Worm (Caenorhabditis elegans) whole organism, L2 larva: ENCODE results near the gene str-164.

Experiments
- C34F6.9 ChIP-seq: fragments of 150-350 bp; optimal IDR thresholded peaks from 2 replicates; lab custom pipeline; 2014; ENCODE audit warnings: missing biosample characterization, missing genetic modification characterization
- F13H6.1 ChIP-seq: sonication (generic microtip); optimal IDR thresholded peaks from 2 replicates; lab custom pipeline; 2016; ENCODE audit warnings: missing genetic modification characterization, missing compliant biosample characterization
- R02D3.7 ChIP-seq: fragments of 150-350 bp; optimal IDR thresholded peaks from 2 replicates; lab custom pipeline; 2014; ENCODE audit warnings: missing biosample characterization, missing genetic modification characterization
- Y55F3AM.14 ChIP-seq: fragments of 200-800 bp; sonication (Bioruptor generic); optimal IDR thresholded peaks from 2 replicates; lab custom pipeline; 2018; ENCODE audit warnings: mild to moderate bottlenecking, missing genetic modification characterization, missing compliant biosample characterization
- ZK546.5 ChIP-seq: sonication (generic microtip); optimal IDR thresholded peaks from 2 replicates; lab custom pipeline; 2017; ENCODE audit warnings: missing biosample characterization, missing genetic modification characterization
- aly-2 ChIP-seq: fragments of 150-350 bp; optimal IDR thresholded peaks from 2 replicates; lab custom pipeline; 2014; ENCODE audit warnings: missing biosample characterization, missing genetic modification characterization
- ama-1 ChIP-seq: fragments of 150-350 bp; optimal IDR thresholded peaks from 2 replicates; lab custom pipeline; 2018; ENCODE audit warnings: inconsistent platforms
- blmp-1 ChIP-seq: sonication (generic microtip); optimal IDR thresholded peaks from 2 replicates; lab custom pipeline; 2017; ENCODE audit warnings: missing genetic modification characterization, mild to moderate bottlenecking, missing compliant biosample characterization, antibody characterized with exemption, moderate library complexity; ENCODE audit not compliant: insufficient read depth
- ceh-16 ChIP-seq: fragments of 150-350 bp; optimal IDR thresholded peaks from 2 replicates; lab custom pipeline; 2014; ENCODE audit warnings: missing biosample characterization, missing genetic modification characterization
- crh-2 ChIP-seq: sonication (generic microtip); optimal IDR thresholded peaks from 2 replicates; lab custom pipeline; 2017; ENCODE audit warnings: missing biosample characterization, missing genetic modification characterization
- dmd-4 ChIP-seq: sonication (generic microtip); optimal IDR thresholded peaks from 2 replicates; lab custom pipeline; 2017; ENCODE audit warnings: missing biosample characterization, missing genetic modification characterization
- egl-27 ChIP-seq: sonication (generic microtip); optimal IDR thresholded peaks from 3 replicates; lab custom pipeline; 2017; ENCODE audit warnings: missing biosample characterization, missing genetic modification reagents, missing genetic modification characterization
- elt-1 ChIP-seq: fragments of 150-350 bp; optimal IDR thresholded peaks from 2 replicates; lab custom pipeline; 2014; ENCODE audit warnings: missing biosample characterization, missing genetic modification characterization
- elt-3 ChIP-seq: sonication (generic microtip); optimal IDR thresholded peaks from 2 replicates; lab custom pipeline; 2017; ENCODE audit warnings: missing biosample characterization, missing genetic modification characterization
- fos-1 ChIP-seq: fragments of 150-350 bp; optimal IDR thresholded peaks from 2 replicates; lab custom pipeline; 2014; ENCODE audit warnings: missing biosample characterization, missing genetic modification characterization
- gmeb-1 ChIP-seq: fragments of 150-350 bp; optimal IDR thresholded peaks from 2 replicates; lab custom pipeline; 2014; ENCODE audit warnings: missing biosample characterization, missing genetic modification characterization
- lin-11 ChIP-seq: fragments of 150-350 bp; sonication (generic microtip); optimal IDR thresholded peaks from 2 replicates; lab custom pipeline; 2014; ENCODE audit warnings: missing biosample characterization, missing genetic modification characterization, inconsistent platforms, mixed read lengths
- lin-13 ChIP-seq: fragments of 150-350 bp; optimal IDR thresholded peaks from 2 replicates; lab custom pipeline; 2014; ENCODE audit warnings: missing biosample characterization, missing genetic modification reagents, missing genetic modification characterization
- lin-39 ChIP-seq: fragments of 150-350 bp; optimal IDR thresholded peaks from 2 replicates; lab custom pipeline; 2014; ENCODE audit warnings: missing biosample characterization, missing genetic modification reagents, missing genetic modification characterization
- lsy-2 ChIP-seq, 2 experiments: fragments of 150-350 bp in 1 of 2; sonication (generic microtip) in 1 of 2; optimal IDR thresholded peaks; 2 replicates each; lab custom pipeline; 2014 to 2017; ENCODE audit warnings: missing biosample characterization in 2 of 2, missing genetic modification characterization in 2 of 2
- mab-5 ChIP-seq: fragments of 150-350 bp; optimal IDR thresholded peaks from 2 replicates; lab custom pipeline; 2014; ENCODE audit warnings: missing biosample characterization, missing genetic modification characterization
- mbf-1 ChIP-seq: sonication (generic microtip); optimal IDR thresholded peaks from 2 replicates; lab custom pipeline; 2017; ENCODE audit warnings: missing biosample characterization, missing genetic modification characterization
- mdl-1 ChIP-seq, 2 experiments: fragments of 150-350 bp in 1 of 2; sonication (generic microtip) in 1 of 2; optimal IDR thresholded peaks; 2 replicates each; lab custom pipeline; 2017; ENCODE audit warnings: missing biosample characterization in 2 of 2, missing genetic modification characterization in 2 of 2
- nhr-10 ChIP-seq: sonication (generic microtip); optimal IDR thresholded peaks from 2 replicates; lab custom pipeline; 2017; ENCODE audit warnings: missing biosample characterization, missing genetic modification characterization
- nhr-11 ChIP-seq: fragments of 150-350 bp; optimal IDR thresholded peaks from 2 replicates; lab custom pipeline; 2014; ENCODE audit warnings: missing biosample characterization, missing genetic modification characterization
- nhr-12 ChIP-seq: fragments of 150-350 bp; optimal IDR thresholded peaks from 2 replicates; lab custom pipeline; 2014; ENCODE audit warnings: missing biosample characterization, missing genetic modification characterization
- nhr-129 ChIP-seq: fragments of 150-350 bp; optimal IDR thresholded peaks from 2 replicates; lab custom pipeline; 2014; ENCODE audit warnings: missing biosample characterization, missing genetic modification characterization
- nhr-23 ChIP-seq: fragments of 150-350 bp; optimal IDR thresholded peaks from 2 replicates; lab custom pipeline; 2014; ENCODE audit warnings: missing biosample characterization, missing genetic modification reagents, missing genetic modification characterization
- nhr-25 ChIP-seq: fragments of 150-350 bp; sonication (generic microtip); optimal IDR thresholded peaks from 3 replicates; lab custom pipeline; 2014; ENCODE audit warnings: missing biosample characterization, missing genetic modification characterization
- peb-1 ChIP-seq: fragments of 150-350 bp; optimal IDR thresholded peaks from 2 replicates; lab custom pipeline; 2014; ENCODE audit warnings: missing biosample characterization, missing genetic modification characterization
- sem-4 ChIP-seq: fragments of 150-350 bp; optimal IDR thresholded peaks from 2 replicates; lab custom pipeline; 2014; ENCODE audit warnings: missing biosample characterization, missing genetic modification reagents, missing genetic modification characterization
- skn-1 ChIP-seq: sonication (generic microtip); optimal IDR thresholded peaks from 2 replicates; lab custom pipeline; 2017; ENCODE audit warnings: missing biosample characterization, missing genetic modification characterization
- sma-3 ChIP-seq: sonication (generic microtip); optimal IDR thresholded peaks from 2 replicates; lab custom pipeline; 2016; ENCODE audit warnings: missing genetic modification reagents, missing genetic modification characterization, missing compliant biosample characterization
- sma-9 ChIP-seq, 2 experiments: fragments of 150-350 bp in 1 of 2; sonication (generic microtip) in 1 of 2; optimal IDR thresholded peaks; 2 replicates each; lab custom pipeline; 2014 to 2016; ENCODE audit warnings: missing genetic modification characterization in 2 of 2, mild to moderate bottlenecking in 1 of 2, missing biosample characterization in 1 of 2, missing compliant biosample characterization in 1 of 2, missing genetic modification reagents in 1 of 2, moderate library complexity in 1 of 2
- unc-39 ChIP-seq: fragments of 150-350 bp; optimal IDR thresholded peaks from 2 replicates; lab custom pipeline; 2014; ENCODE audit warnings: missing biosample characterization, missing genetic modification characterization
- unc-55 ChIP-seq: fragments of 150-350 bp; sonication (generic microtip); optimal IDR thresholded peaks from 3 replicates; lab custom pipeline; 2014; ENCODE audit warnings: missing biosample characterization, missing genetic modification reagents, missing genetic modification characterization
- unc-62 ChIP-seq: fragments of 150-350 bp; optimal IDR thresholded peaks from 2 replicates; lab custom pipeline; 2014; ENCODE audit warnings: missing biosample characterization, missing genetic modification reagents, missing genetic modification characterization
- zag-1 ChIP-seq: fragments of 150-350 bp; optimal IDR thresholded peaks from 2 replicates; lab custom pipeline; 2014; ENCODE audit warnings: missing biosample characterization, missing genetic modification characterization
- ztf-1 ChIP-seq: fragments of 200-800 bp; sonication (Bioruptor generic); conservative IDR thresholded peaks from 2 replicates; pipeline ENCODE4 v1.3.6; 2022; ENCODE audit warnings: missing genetic modification characterization, missing compliant biosample characterization
- ztf-11 ChIP-seq: sonication (generic microtip); optimal IDR thresholded peaks from 2 replicates; lab custom pipeline; 2017; ENCODE audit warnings: missing biosample characterization, missing genetic modification characterization

The str-164 gene

ce11 chrIV:4982477-4982876, 21.9 kb downstream of the str-164 start, which contains the start of gene E03H12.4:
Gene E03H12.4 (plus strand): TSS chrIV:4982596.
- TF ChIP-seq elt-3 (tag; lab: Kevin White, UChicago), result no peak
- TF ChIP-seq unc-39, result no peak
- TF ChIP-seq blmp-1 (tag; lab: Kevin White, UChicago), result no peak
- TF ChIP-seq sma-9 (GFP tag; optimal IDR thresholded peaks at IDR 0.05; lab: Kevin White, UChicago), result no peak
- no peak for TF ChIP-seq sma-9 (tag; optimal IDR thresholded peaks at IDR 0.05; lab: Kevin White, UChicago)
- TF ChIP-seq C34F6.9, result no peak
- TF ChIP-seq F13H6.1 (tag; lab: Kevin White, UChicago), result no peak
- no peak for TF ChIP-seq aly-2 (tag; lab: Kevin White, UChicago)
- no peak for TF ChIP-seq nhr-11 (tag; lab: Kevin White, UChicago)
- no peak for TF ChIP-seq lin-13 (GFP tag; lab: Kevin White, UChicago)
- TF ChIP-seq lin-11 (tag; lab: Kevin White, UChicago), result no peak

ce11 chrIV:4983746-4984145, 23.2 kb downstream of the str-164 start, which contains the start of gene clec-176:
Gene clec-176 (plus strand): TSS chrIV:4984046.
- TF ChIP-seq nhr-12 (tag; lab: Kevin White, UChicago), result no peak
- TF ChIP-seq sma-3, result no peak
- no peak for TF ChIP-seq ZK546.5 (tag; lab: Kevin White, UChicago)
- no peak for TF ChIP-seq mbf-1 (tag; lab: Kevin White, UChicago)
- no peak for TF ChIP-seq fos-1 (tag; lab: Kevin White, UChicago)
- TF ChIP-seq ztf-11 (tag; lab: Kevin White, UChicago), result no peak
- no peak for TF ChIP-seq ztf-1 (GFP tag; lab: Robert Waterston, UW)
- TF ChIP-seq F13H6.1 (tag; lab: Kevin White, UChicago), result no peak
- no peak for TF ChIP-seq egl-27 (tag; lab: Kevin White, UChicago)
- TF ChIP-seq crh-2 (tag; lab: Kevin White, UChicago), result no peak

- no peak for TF ChIP-seq ztf-11 (tag; lab: Kevin White, UChicago)
- no peak for TF ChIP-seq skn-1 (tag; lab: Kevin White, UChicago)
- no peak for TF ChIP-seq lsy-2 (tag; optimal IDR thresholded peaks at IDR 0.05; lab: Kevin White, UChicago)
- TF ChIP-seq mdl-1 (tag; optimal IDR thresholded peaks at IDR 0.05; lab: Kevin White, UChicago), result no peak
- TF ChIP-seq lin-11 (tag; lab: Kevin White, UChicago), result no peak
- no peak for TF ChIP-seq nhr-10 (tag; lab: Kevin White, UChicago)
- TF ChIP-seq dmd-4 (tag; lab: Kevin White, UChicago), result no peak
Observed at ce11 chrIV:4986246-4986645, 25.7 kb downstream of the str-164 start, which contains the start of gene clec-177. Gene clec-177 (plus strand): TSS chrIV:4986546.

ce11 chrIV:4988531-4988930, 28.0 kb downstream of the str-164 start, which contains the start of gene E03H12.7:
Gene E03H12.7 (minus strand): TSS chrIV:4988631.
- TF ChIP-seq nhr-23 (tag; lab: Kevin White, UChicago) (no peak), lin-11 (tag; lab: Kevin White, UChicago) (no peak), nhr-12 (tag; lab: Kevin White, UChicago) (no peak), unc-55 (GFP tag; lab: Kevin White, UChicago) (no peak), sem-4 (no peak), lin-39 (tag; lab: Kevin White, UChicago) (no peak), ama-1 (lab: Kevin White, UChicago) (no peak), nhr-11 (tag; lab: Kevin White, UChicago) (no peak), crh-2 (tag; lab: Kevin White, UChicago) (no peak), unc-62 (GFP tag; lab: Kevin White, UChicago) (no peak), peb-1 (tag; lab: Kevin White, UChicago) (no peak), dmd-4 (tag; lab: Kevin White, UChicago) (no peak), mbf-1 (tag; lab: Kevin White, UChicago) (no peak), Y55F3AM.14 (no peak), lsy-2 (tag; optimal IDR thresholded peaks at IDR 0.05; lab: Kevin White, UChicago) (no peak), unc-39 (no peak)

- TF ChIP-seq ceh-16 (tag; lab: Kevin White, UChicago) (no peak), nhr-129 (tag; lab: Kevin White, UChicago) (no peak), gmeb-1 (tag; lab: Kevin White, UChicago) (no peak), fos-1 (tag; lab: Kevin White, UChicago) (no peak), nhr-23 (tag; lab: Kevin White, UChicago) (no peak), elt-1 (tag; lab: Kevin White, UChicago) (no peak), R02D3.7 (tag; lab: Kevin White, UChicago) (no peak), nhr-25 (tag; lab: Kevin White, UChicago) (no peak), zag-1 (no peak), nhr-11 (tag; lab: Kevin White, UChicago) (no peak), blmp-1 (tag; lab: Kevin White, UChicago) (no peak), mdl-1 (tag; optimal IDR thresholded peaks at IDR 0.05; lab: Kevin White, UChicago) (no peak), mab-5 (tag; lab: Kevin White, UChicago) (no peak), lin-39 (tag; lab: Kevin White, UChicago) (no peak), F13H6.1 (tag; lab: Kevin White, UChicago) (no peak), dmd-4 (tag; lab: Kevin White, UChicago) (no peak)
Observed at ce11 chrIV:4992089-4992488, 31.6 kb downstream of the str-164 start, which contains the start of gene str-162. Gene str-162 (plus strand): TSS chrIV:4992389.
